Worm (Caenorhabditis elegans) whole organism, L2 larva: ENCODE data around the gene lact-7.
A peak's percentile ranks its signal among the peaks of the same experiment; 100 is the strongest.

Experiments used
- F13H6.1 ChIP-seq: sonication (generic microtip); optimal IDR thresholded peaks from 2 replicates; lab custom pipeline; 2016; ENCODE audit warnings: missing genetic modification characterization, missing compliant biosample characterization
- R02D3.7 ChIP-seq: fragments of 150-350 bp; optimal IDR thresholded peaks from 2 replicates; lab custom pipeline; 2014; ENCODE audit warnings: missing biosample characterization, missing genetic modification characterization
- ZK546.5 ChIP-seq: sonication (generic microtip); optimal IDR thresholded peaks from 2 replicates; lab custom pipeline; 2017; ENCODE audit warnings: missing biosample characterization, missing genetic modification characterization
- aly-2 ChIP-seq: fragments of 150-350 bp; optimal IDR thresholded peaks from 2 replicates; lab custom pipeline; 2014; ENCODE audit warnings: missing biosample characterization, missing genetic modification characterization
- ama-1 ChIP-seq: fragments of 150-350 bp; optimal IDR thresholded peaks from 2 replicates; lab custom pipeline; 2018; ENCODE audit warnings: inconsistent platforms
- blmp-1 ChIP-seq: sonication (generic microtip); optimal IDR thresholded peaks from 2 replicates; lab custom pipeline; 2017; ENCODE audit warnings: missing genetic modification characterization, mild to moderate bottlenecking, missing compliant biosample characterization, antibody characterized with exemption, moderate library complexity; ENCODE audit not compliant: insufficient read depth
- ceh-16 ChIP-seq: fragments of 150-350 bp; optimal IDR thresholded peaks from 2 replicates; lab custom pipeline; 2014; ENCODE audit warnings: missing biosample characterization, missing genetic modification characterization
- ceh-82 ChIP-seq: fragments of 150-350 bp; optimal IDR thresholded peaks from 2 replicates; lab custom pipeline; 2014; ENCODE audit warnings: missing biosample characterization, missing genetic modification characterization
- crh-2 ChIP-seq: sonication (generic microtip); optimal IDR thresholded peaks from 2 replicates; lab custom pipeline; 2017; ENCODE audit warnings: missing biosample characterization, missing genetic modification characterization
- dmd-4 ChIP-seq: sonication (generic microtip); optimal IDR thresholded peaks from 2 replicates; lab custom pipeline; 2017; ENCODE audit warnings: missing biosample characterization, missing genetic modification characterization
- egl-27 ChIP-seq: sonication (generic microtip); optimal IDR thresholded peaks from 3 replicates; lab custom pipeline; 2017; ENCODE audit warnings: missing biosample characterization, missing genetic modification reagents, missing genetic modification characterization
- elt-1 ChIP-seq: fragments of 150-350 bp; optimal IDR thresholded peaks from 2 replicates; lab custom pipeline; 2014; ENCODE audit warnings: missing biosample characterization, missing genetic modification characterization
- elt-3 ChIP-seq: sonication (generic microtip); optimal IDR thresholded peaks from 2 replicates; lab custom pipeline; 2017; ENCODE audit warnings: missing biosample characterization, missing genetic modification characterization
- fos-1 ChIP-seq: fragments of 150-350 bp; optimal IDR thresholded peaks from 2 replicates; lab custom pipeline; 2014; ENCODE audit warnings: missing biosample characterization, missing genetic modification characterization
- gmeb-1 ChIP-seq: fragments of 150-350 bp; optimal IDR thresholded peaks from 2 replicates; lab custom pipeline; 2014; ENCODE audit warnings: missing biosample characterization, missing genetic modification characterization
- lin-11 ChIP-seq: fragments of 150-350 bp; sonication (generic microtip); optimal IDR thresholded peaks from 2 replicates; lab custom pipeline; 2014; ENCODE audit warnings: missing biosample characterization, missing genetic modification characterization, inconsistent platforms, mixed read lengths
- lin-39 ChIP-seq: fragments of 150-350 bp; optimal IDR thresholded peaks from 2 replicates; lab custom pipeline; 2014; ENCODE audit warnings: missing biosample characterization, missing genetic modification reagents, missing genetic modification characterization
- lsy-2 ChIP-seq, 2 experiments: fragments of 150-350 bp in 1 of 2; sonication (generic microtip) in 1 of 2; optimal IDR thresholded peaks; 2 replicates each; lab custom pipeline; 2014 to 2017; ENCODE audit warnings: missing biosample characterization in 2 of 2, missing genetic modification characterization in 2 of 2
- mab-5 ChIP-seq: fragments of 150-350 bp; optimal IDR thresholded peaks from 2 replicates; lab custom pipeline; 2014; ENCODE audit warnings: missing biosample characterization, missing genetic modification characterization
- mbf-1 ChIP-seq: sonication (generic microtip); optimal IDR thresholded peaks from 2 replicates; lab custom pipeline; 2017; ENCODE audit warnings: missing biosample characterization, missing genetic modification characterization
- mdl-1 ChIP-seq, 2 experiments: fragments of 150-350 bp in 1 of 2; sonication (generic microtip) in 1 of 2; optimal IDR thresholded peaks; 2 replicates each; lab custom pipeline; 2017; ENCODE audit warnings: missing biosample characterization in 2 of 2, missing genetic modification characterization in 2 of 2
- nhr-10 ChIP-seq: sonication (generic microtip); optimal IDR thresholded peaks from 2 replicates; lab custom pipeline; 2017; ENCODE audit warnings: missing biosample characterization, missing genetic modification characterization
- nhr-11 ChIP-seq: fragments of 150-350 bp; optimal IDR thresholded peaks from 2 replicates; lab custom pipeline; 2014; ENCODE audit warnings: missing biosample characterization, missing genetic modification characterization
- nhr-12 ChIP-seq: fragments of 150-350 bp; optimal IDR thresholded peaks from 2 replicates; lab custom pipeline; 2014; ENCODE audit warnings: missing biosample characterization, missing genetic modification characterization
- nhr-129 ChIP-seq: fragments of 150-350 bp; optimal IDR thresholded peaks from 2 replicates; lab custom pipeline; 2014; ENCODE audit warnings: missing biosample characterization, missing genetic modification characterization
- nhr-21 ChIP-seq: fragments of 150-350 bp; optimal IDR thresholded peaks from 2 replicates; lab custom pipeline; 2014; ENCODE audit warnings: missing biosample characterization, missing genetic modification characterization
- nhr-237 ChIP-seq: fragments of 150-350 bp; optimal IDR thresholded peaks from 2 replicates; lab custom pipeline; 2014; ENCODE audit warnings: missing biosample characterization, missing genetic modification characterization
- nhr-25 ChIP-seq: fragments of 150-350 bp; sonication (generic microtip); optimal IDR thresholded peaks from 3 replicates; lab custom pipeline; 2014; ENCODE audit warnings: missing biosample characterization, missing genetic modification characterization
- nhr-6 ChIP-seq: fragments of 150-350 bp; optimal IDR thresholded peaks from 2 replicates; lab custom pipeline; 2014; ENCODE audit warnings: missing biosample characterization, missing genetic modification characterization
- nhr-77 ChIP-seq: fragments of 150-350 bp; optimal IDR thresholded peaks from 2 replicates; lab custom pipeline; 2014; ENCODE audit warnings: missing biosample characterization, missing genetic modification characterization
- peb-1 ChIP-seq: fragments of 150-350 bp; optimal IDR thresholded peaks from 2 replicates; lab custom pipeline; 2014; ENCODE audit warnings: missing biosample characterization, missing genetic modification characterization
- sem-4 ChIP-seq: fragments of 150-350 bp; optimal IDR thresholded peaks from 2 replicates; lab custom pipeline; 2014; ENCODE audit warnings: missing biosample characterization, missing genetic modification reagents, missing genetic modification characterization
- skn-1 ChIP-seq: sonication (generic microtip); optimal IDR thresholded peaks from 2 replicates; lab custom pipeline; 2017; ENCODE audit warnings: missing biosample characterization, missing genetic modification characterization
- sma-3 ChIP-seq: sonication (generic microtip); optimal IDR thresholded peaks from 2 replicates; lab custom pipeline; 2016; ENCODE audit warnings: missing genetic modification reagents, missing genetic modification characterization, missing compliant biosample characterization
- sma-9 ChIP-seq, 2 experiments: fragments of 150-350 bp in 1 of 2; sonication (generic microtip) in 1 of 2; optimal IDR thresholded peaks; 2 replicates each; lab custom pipeline; 2014 to 2016; ENCODE audit warnings: missing genetic modification characterization in 2 of 2, mild to moderate bottlenecking in 1 of 2, missing biosample characterization in 1 of 2, missing compliant biosample characterization in 1 of 2, missing genetic modification reagents in 1 of 2, moderate library complexity in 1 of 2
- snpc-4 ChIP-seq: fragments of 150-350 bp; optimal IDR thresholded peaks from 2 replicates; lab custom pipeline; 2014; ENCODE audit warnings: missing biosample characterization, missing genetic modification characterization
- unc-39 ChIP-seq: fragments of 150-350 bp; optimal IDR thresholded peaks from 2 replicates; lab custom pipeline; 2014; ENCODE audit warnings: missing biosample characterization, missing genetic modification characterization
- unc-55 ChIP-seq: fragments of 150-350 bp; sonication (generic microtip); optimal IDR thresholded peaks from 3 replicates; lab custom pipeline; 2014; ENCODE audit warnings: missing biosample characterization, missing genetic modification reagents, missing genetic modification characterization
- unc-62 ChIP-seq: fragments of 150-350 bp; optimal IDR thresholded peaks from 2 replicates; lab custom pipeline; 2014; ENCODE audit warnings: missing biosample characterization, missing genetic modification reagents, missing genetic modification characterization
- zag-1 ChIP-seq: fragments of 150-350 bp; optimal IDR thresholded peaks from 2 replicates; lab custom pipeline; 2014; ENCODE audit warnings: missing biosample characterization, missing genetic modification characterization
- ztf-11 ChIP-seq: sonication (generic microtip); optimal IDR thresholded peaks from 2 replicates; lab custom pipeline; 2017; ENCODE audit warnings: missing biosample characterization, missing genetic modification characterization
- ztf-4 ChIP-seq: fragments of 150-350 bp; optimal IDR thresholded peaks from 2 replicates; lab custom pipeline; 2014; ENCODE audit warnings: missing biosample characterization, missing genetic modification characterization

The lact-7 gene

DNA sequence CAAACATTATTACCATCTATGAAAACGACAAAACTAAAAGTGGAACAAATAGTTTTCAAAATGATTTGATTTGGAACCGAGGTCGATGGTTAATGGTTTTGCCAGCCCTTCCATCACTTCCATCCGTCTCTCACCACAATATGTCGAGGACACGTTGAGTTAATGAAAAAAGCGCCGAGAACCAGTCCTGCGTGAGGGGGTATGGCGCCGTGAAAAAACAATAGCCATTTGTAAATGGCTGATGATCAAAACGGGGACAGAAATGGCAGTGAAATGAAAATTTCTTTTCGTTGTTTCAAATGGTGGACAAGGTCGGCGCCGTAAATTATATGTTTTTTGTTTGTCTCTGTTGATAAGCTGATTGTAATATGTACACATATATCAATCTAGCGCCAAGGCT lies 38.9 kb upstream of the lact-7 start:
- TF ChIP-seq F13H6.1 (peak; percentile 4), mbf-1 (no peak), nhr-25 (tag; lab: Kevin White, UChicago) (peak; percentile 43)

DNA sequence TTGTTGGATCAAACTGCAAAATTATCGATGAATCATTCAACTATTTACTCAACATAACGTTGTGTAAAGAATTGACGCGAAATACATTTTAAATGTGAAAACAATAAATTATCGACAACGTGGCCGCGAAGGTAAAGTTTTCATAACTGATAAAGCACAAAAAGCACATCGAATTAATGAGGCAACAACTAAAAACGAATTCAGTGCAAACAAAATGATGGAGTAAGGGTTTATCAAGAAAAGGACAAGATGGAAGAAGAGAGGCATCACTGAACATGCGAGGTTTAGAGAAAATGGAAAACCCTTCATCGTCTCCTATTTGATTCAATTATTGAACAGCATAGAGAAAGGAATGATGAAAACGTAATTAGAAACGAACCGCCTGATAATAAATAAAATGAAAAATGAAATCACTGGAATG lies 35.1 kb upstream of the lact-7 start, which contains the start of gene D1053.4:
TSS of gene D1053.4 (minus strand) at position 20 of the 421 bp plus-strand sequence.
- no peak for TF ChIP-seq nhr-25 (tag; lab: Kevin White, UChicago)
- TF ChIP-seq ztf-4 (tag; lab: Kevin White, UChicago), result no peak
- no peak for TF ChIP-seq ZK546.5 (tag; lab: Kevin White, UChicago)
- TF ChIP-seq nhr-237, result no peak
- peak; percentile 22 for TF ChIP-seq egl-27 (tag; lab: Kevin White, UChicago)
- no peak for TF ChIP-seq sma-3 (GFP tag; lab: Kevin White, UChicago)
- no peak for TF ChIP-seq elt-3 (tag; lab: Kevin White, UChicago)
- peak; percentile 85 for TF ChIP-seq fos-1 (tag; lab: Kevin White, UChicago)
- no peak for TF ChIP-seq mab-5 (tag; lab: Kevin White, UChicago)
- TF ChIP-seq nhr-77 (tag; lab: Kevin White, UChicago), result no peak
- TF ChIP-seq skn-1, result no peak
- TF ChIP-seq lsy-2 (tag; optimal IDR thresholded peaks at IDR 0.05; lab: Kevin White, UChicago), result no peak
- TF ChIP-seq mbf-1, result no peak
- peak; percentile 8 for TF ChIP-seq gmeb-1 (tag; lab: Kevin White, UChicago)
- no peak for TF ChIP-seq blmp-1 (tag; lab: Kevin White, UChicago)
- peak; percentile 47 for TF ChIP-seq sma-9 (GFP tag; optimal IDR thresholded peaks at IDR 0.05; lab: Kevin White, UChicago)
- no peak for TF ChIP-seq sma-9 (tag; optimal IDR thresholded peaks at IDR 0.05; lab: Kevin White, UChicago)
- TF ChIP-seq ama-1 (lab: Kevin White, UChicago), result no peak
- no peak for TF ChIP-seq snpc-4
- TF ChIP-seq mdl-1 (tag; optimal IDR thresholded peaks at IDR 0.05; lab: Kevin White, UChicago), result peak in 1 of 2 experiments; percentile 15
- peak; percentile 18 for TF ChIP-seq F13H6.1
- peak; percentile 76 for TF ChIP-seq crh-2 (tag; lab: Kevin White, UChicago)
- TF ChIP-seq sem-4 (tag; lab: Kevin White, UChicago), result no peak
- no peak for TF ChIP-seq lin-39 (tag; lab: Kevin White, UChicago)
- no peak for TF ChIP-seq dmd-4 (tag; lab: Kevin White, UChicago)
- TF ChIP-seq nhr-6 (tag; lab: Kevin White, UChicago), result no peak
- TF ChIP-seq peb-1 (tag; lab: Kevin White, UChicago), result no peak

ce11 chrX:11725646-11726045 lies 33.3 kb upstream of the lact-7 start:
- peak; percentile 27 for TF ChIP-seq nhr-129 (tag; lab: Kevin White, UChicago)
- TF ChIP-seq nhr-11, result no peak
- TF ChIP-seq, all 48 proteins: peak for 1

DNA sequence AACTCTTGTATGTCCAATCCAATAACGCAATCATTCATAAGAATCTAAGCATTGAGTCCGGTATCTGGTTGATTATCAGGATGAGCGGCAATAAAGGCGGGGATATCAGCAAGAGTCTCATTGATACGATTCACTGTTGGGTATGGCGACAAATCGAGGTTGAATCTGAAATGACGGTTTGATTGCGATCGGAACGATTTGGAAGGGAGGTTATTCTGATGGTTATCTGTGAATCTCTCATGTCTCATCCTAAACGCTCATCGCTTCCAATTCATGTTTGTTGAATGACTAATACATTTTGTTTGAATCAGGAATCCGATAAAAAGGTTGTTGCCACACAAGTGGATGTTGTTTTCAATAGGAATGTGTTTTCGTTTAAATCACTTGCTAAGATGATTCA lies 32.5 kb upstream of the lact-7 start:
- TF ChIP-seq elt-1 (tag; lab: Kevin White, UChicago) (peak; percentile 93), ceh-16 (peak; percentile 66), nhr-10 (tag; lab: Kevin White, UChicago) (no peak), sma-9 (GFP tag; optimal IDR thresholded peaks at IDR 0.05; lab: Kevin White, UChicago) (peak; percentile 33), sma-9 (tag; optimal IDR thresholded peaks at IDR 0.05; lab: Kevin White, UChicago) (no peak), sma-3 (GFP tag; lab: Kevin White, UChicago) (no peak)

- TF ChIP-seq mab-5 (tag; lab: Kevin White, UChicago), result no peak
- TF ChIP-seq sma-9 (GFP tag; optimal IDR thresholded peaks at IDR 0.05; lab: Kevin White, UChicago), result peak; percentile 97
- TF ChIP-seq sma-9 (tag; optimal IDR thresholded peaks at IDR 0.05; lab: Kevin White, UChicago), result no peak
- no peak for TF ChIP-seq aly-2 (tag; lab: Kevin White, UChicago)
- TF ChIP-seq ztf-11 (tag; lab: Kevin White, UChicago), result no peak
- TF ChIP-seq unc-39 (tag; lab: Kevin White, UChicago), result no peak
- TF ChIP-seq lsy-2 (tag; optimal IDR thresholded peaks at IDR 0.05; lab: Kevin White, UChicago), result peak in 1 of 2 experiments; percentile 42
- no peak for TF ChIP-seq sem-4 (tag; lab: Kevin White, UChicago)
- TF ChIP-seq nhr-21 (tag; lab: Kevin White, UChicago), result peak; percentile 18
- no peak for TF ChIP-seq unc-62 (GFP tag; lab: Kevin White, UChicago)
- peak; percentile 89 for TF ChIP-seq crh-2 (tag; lab: Kevin White, UChicago)
- TF ChIP-seq ztf-4 (tag; lab: Kevin White, UChicago), result no peak
- TF ChIP-seq nhr-6 (tag; lab: Kevin White, UChicago), result no peak
- no peak for TF ChIP-seq nhr-11
- TF ChIP-seq unc-55 (GFP tag; lab: Kevin White, UChicago), result no peak
- peak; percentile 5 for TF ChIP-seq blmp-1 (tag; lab: Kevin White, UChicago)
- TF ChIP-seq zag-1 (tag; lab: Kevin White, UChicago), result no peak
- peak; percentile 87 for TF ChIP-seq fos-1 (tag; lab: Kevin White, UChicago)
- TF ChIP-seq peb-1 (tag; lab: Kevin White, UChicago), result no peak
- no peak for TF ChIP-seq ama-1 (lab: Kevin White, UChicago)
- peak; percentile 62 for TF ChIP-seq nhr-129 (tag; lab: Kevin White, UChicago)
- TF ChIP-seq F13H6.1, result peak; percentile 45
- no peak for TF ChIP-seq nhr-77 (tag; lab: Kevin White, UChicago)
- TF ChIP-seq mdl-1 (tag; optimal IDR thresholded peaks at IDR 0.05; lab: Kevin White, UChicago), result peak; percentile 47 to 78
- TF ChIP-seq egl-27 (tag; lab: Kevin White, UChicago), result peak; percentile 9
- no peak for TF ChIP-seq ceh-82 (tag; lab: Kevin White, UChicago)
- TF ChIP-seq R02D3.7, result no peak
- no peak for TF ChIP-seq dmd-4 (tag; lab: Kevin White, UChicago)
- no peak for TF ChIP-seq lin-11 (tag; lab: Kevin White, UChicago)
- TF ChIP-seq gmeb-1 (tag; lab: Kevin White, UChicago), result peak; percentile 40
- no peak for TF ChIP-seq ZK546.5 (tag; lab: Kevin White, UChicago)
- TF ChIP-seq nhr-12 (tag; lab: Kevin White, UChicago), result no peak
- TF ChIP-seq sma-3 (GFP tag; lab: Kevin White, UChicago), result peak; percentile 72
Observed at ce11 chrX:11727761-11728160, 31.1 kb upstream of the lact-7 start, which contains the start of the genes gst-42 and D1053.2. gst-42 (minus strand) TSS chrX:11727936. D1053.2 (plus strand) TSS chrX:11728151.
